Fruit fly (Drosophila melanogaster): ENCODE measurements around the gene vvl.

DNA sequence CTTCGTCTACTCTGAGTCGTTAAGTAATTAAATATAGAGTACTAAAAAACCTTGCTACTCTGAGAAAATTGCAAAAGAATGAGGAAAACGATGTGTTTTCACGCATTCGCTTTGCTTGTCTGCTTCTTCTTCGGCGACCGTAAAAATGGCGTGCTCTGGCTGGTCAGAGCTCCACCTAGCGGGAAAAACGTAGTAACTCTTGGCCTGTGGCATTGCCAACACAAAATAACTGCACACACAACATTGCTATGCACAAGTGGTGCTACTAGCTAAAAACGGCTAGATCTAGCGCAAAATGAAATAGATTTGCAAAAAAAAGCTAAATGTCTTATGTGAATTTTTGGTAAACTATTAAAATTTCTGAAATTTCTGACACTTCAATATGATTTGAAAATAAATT is 42.8 kb upstream of the vvl start:
- TF ChIP-seq usp (GFP tag; optimal IDR thresholded peaks at IDR 0.05) (no peak), EcR (GFP tag; optimal IDR thresholded peaks at IDR 0.05) (no peak), psq (optimal IDR thresholded peaks at IDR 0.05) (no peak)

Data from whole organism.